Fruit fly (Drosophila melanogaster) whole organism, adult: ENCODE results near the gene GatB.

Source experiments
- CG1620 ChIP-seq: fragments of 200-800 bp; sonication (Bioruptor generic); optimal IDR thresholded peaks from 2 replicates; lab custom pipeline; 2016; ENCODE audit warnings: missing biosample characterization, missing genetic modification characterization
- CG33017 ChIP-seq: fragments of 200-800 bp; sonication (Bioruptor generic); optimal IDR thresholded peaks from 2 replicates; lab custom pipeline; 2018; ENCODE audit warnings: missing biosample characterization, mild to moderate bottlenecking, missing genetic modification characterization, moderate library complexity
- CG5204 ChIP-seq: fragments of 200-800 bp; sonication (Bioruptor generic); optimal IDR thresholded peaks from 2 replicates; lab custom pipeline; 2016; ENCODE audit warnings: missing biosample characterization, missing genetic modification characterization
- CG7045 ChIP-seq: fragments of 200-800 bp; sonication (Bioruptor generic); optimal IDR thresholded peaks from 2 replicates; lab custom pipeline; 2017; ENCODE audit warnings: missing biosample characterization, mild to moderate bottlenecking, missing genetic modification characterization
- Clk ChIP-seq: fragments of 200-800 bp; sonication (Bioruptor generic); optimal IDR thresholded peaks from 2 replicates; lab custom pipeline; 2017; ENCODE audit warnings: missing biosample characterization, missing genetic modification characterization
- Hr96 ChIP-seq: fragments of 200-800 bp; sonication (Bioruptor generic); optimal IDR thresholded peaks from 2 replicates; lab custom pipeline; 2016; ENCODE audit warnings: missing biosample characterization, missing genetic modification characterization
- bab1 ChIP-seq: fragments of 200-800 bp; sonication (Bioruptor generic); optimal IDR thresholded peaks from 3 replicates; lab custom pipeline; 2019; ENCODE audit warnings: missing biosample characterization, mild to moderate bottlenecking, missing genetic modification characterization, moderate library complexity
- kay ChIP-seq: fragments of 200-800 bp; sonication (Bioruptor generic); peaks from one replicate; lab custom pipeline; 2016; ENCODE audit warnings: missing biosample characterization, missing genetic modification characterization, borderline replicate concordance
- ovo ChIP-seq: fragments of 200-800 bp; sonication (Bioruptor generic); optimal IDR thresholded peaks from 2 replicates; lab custom pipeline; 2016; ENCODE audit warnings: missing biosample characterization, missing genetic modification characterization
- tj ChIP-seq: fragments of 200-800 bp; sonication (Bioruptor generic); optimal IDR thresholded peaks from 3 replicates; lab custom pipeline; 2017; ENCODE audit warnings: missing biosample characterization, mild to moderate bottlenecking, missing genetic modification characterization, moderate library complexity
- toe ChIP-seq: fragments of 200-800 bp; sonication (Bioruptor generic); optimal IDR thresholded peaks from 2 replicates; lab custom pipeline; 2016; ENCODE audit warnings: missing biosample characterization, missing genetic modification characterization

dm6 chr3R:24116972-24117371 is 13.1 kb downstream of the GatB start:
- TF ChIP-seq ovo (GFP tag; lab: Kevin White, UChicago) (no peak), kay (GFP tag; lab: Kevin White, UChicago) (no peak), CG7045 (no peak), CG33017 (tag; lab: Kevin White, UChicago) (no peak), CG5204 (GFP tag; lab: Kevin White, UChicago) (no peak), Hr96 (GFP tag; lab: Kevin White, UChicago) (no peak), toe (GFP tag; lab: Kevin White, UChicago) (no peak), CG1620 (GFP tag; lab: Kevin White, UChicago) (no peak), tj (GFP tag; lab: Kevin White, UChicago) (no peak), Clk (no peak), bab1 (GFP tag; lab: Kevin White, UChicago) (no peak)
